Worm (Caenorhabditis elegans) whole organism, mixed stage, embryonic: ENCODE measurements around the gene C44H4.4.

ENCODE experiments used
- ceh-43 ChIP-seq: fragments of 200-800 bp; sonication (Bioruptor generic); optimal IDR thresholded peaks from 2 replicates; lab custom pipeline; 2018; ENCODE audit warnings: mild to moderate bottlenecking, missing genetic modification characterization, moderate library complexity, missing compliant biosample characterization
- ceh-83 ChIP-seq: fragments of 200-800 bp; sonication (Bioruptor generic); optimal IDR thresholded peaks from 2 replicates; lab custom pipeline; 2018; ENCODE audit warnings: mild to moderate bottlenecking, missing genetic modification characterization, missing compliant biosample characterization
- elt-3 ChIP-seq: fragments of 150-350 bp; optimal IDR thresholded peaks from 2 replicates; lab custom pipeline; 2014; ENCODE audit warnings: missing biosample characterization, missing genetic modification characterization
- lin-13 ChIP-seq: fragments of 150-350 bp; optimal IDR thresholded peaks from 2 replicates; lab custom pipeline; 2014; ENCODE audit warnings: missing biosample characterization, missing genetic modification characterization
- lsy-2 ChIP-seq: fragments of 150-350 bp; optimal IDR thresholded peaks from 2 replicates; lab custom pipeline; 2014; ENCODE audit warnings: missing biosample characterization, missing genetic modification characterization
- nhr-237 ChIP-seq: fragments of 150-350 bp; optimal IDR thresholded peaks from 2 replicates; lab custom pipeline; 2014; ENCODE audit warnings: missing biosample characterization, missing genetic modification characterization
- pha-4 ChIP-seq: fragments of 150-350 bp; optimal IDR thresholded peaks from 2 replicates; lab custom pipeline; 2018; ENCODE audit warnings: missing biosample characterization, missing genetic modification reagents, missing genetic modification characterization
- sptf-1 ChIP-seq: sonication (generic microtip); optimal IDR thresholded peaks from 2 replicates; lab custom pipeline; 2017; ENCODE audit warnings: mild to moderate bottlenecking, missing genetic modification characterization, moderate library complexity, missing compliant biosample characterization
- unc-39 ChIP-seq: fragments of 150-350 bp; optimal IDR thresholded peaks from 2 replicates; lab custom pipeline; 2014; ENCODE audit warnings: missing biosample characterization, missing genetic modification characterization
- unc-62 ChIP-seq: fragments of 150-350 bp; optimal IDR thresholded peaks from 2 replicates; lab custom pipeline; 2014; ENCODE audit warnings: missing biosample characterization, missing genetic modification reagents, missing genetic modification characterization
- ztf-11 ChIP-seq: fragments of 150-350 bp; optimal IDR thresholded peaks from 2 replicates; lab custom pipeline; 2014; ENCODE audit warnings: missing biosample characterization, missing genetic modification characterization

DNA sequence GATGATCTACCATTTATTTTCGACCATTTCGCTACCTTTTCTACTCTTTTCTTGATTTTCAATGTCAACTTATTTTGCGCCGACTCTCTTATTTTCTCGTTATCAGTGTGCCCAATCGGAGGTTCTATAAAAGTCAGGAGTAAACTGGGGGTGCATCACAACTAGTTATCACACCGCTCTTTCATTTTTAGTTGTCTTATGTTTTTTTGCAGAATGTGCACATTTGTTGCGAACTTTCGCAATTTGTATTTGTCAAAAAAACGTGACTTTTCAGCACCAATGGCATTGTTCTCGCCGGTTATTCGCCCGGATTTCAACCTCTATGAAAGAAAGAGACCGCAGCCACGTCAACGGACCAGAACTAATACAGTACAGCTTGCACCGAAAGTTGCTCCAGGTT lies 51.3 kb downstream of the C44H4.4 start:
- no peak for TF ChIP-seq unc-62
- no peak for TF ChIP-seq unc-39 (tag; lab: Kevin White, UChicago)
- no peak for TF ChIP-seq lsy-2 (tag; lab: Kevin White, UChicago)
- TF ChIP-seq lin-13 (tag; lab: Kevin White, UChicago) = no peak
- no peak for TF ChIP-seq ceh-83 (GFP tag; lab: Kevin White, UChicago)
- TF ChIP-seq ceh-43 (GFP tag; lab: Kevin White, UChicago) = no peak
- no peak for TF ChIP-seq sptf-1
- TF ChIP-seq pha-4 (tag; lab: Kevin White, UChicago) = no peak
- no peak for TF ChIP-seq ztf-11
- TF ChIP-seq elt-3 (tag; lab: Kevin White, UChicago) = no peak
- TF ChIP-seq nhr-237 (tag; lab: Kevin White, UChicago) = no peak
